Worm (Caenorhabditis elegans) whole organism, young adult: ENCODE data around the gene ZC190.6.
A peak's percentile ranks its signal among the peaks of the same experiment; 100 is the strongest.

Source experiments
- B0336.3 ChIP-seq: fragments of 200-800 bp; sonication (Bioruptor generic); IDR thresholded peaks from 2 replicates; pipeline ENCODE4 v1.3.6; 2022; ENCODE audit warnings: missing genetic modification characterization, missing compliant biosample characterization
- F57C9.4 ChIP-seq: sonication (generic microtip); optimal IDR thresholded peaks from 2 replicates; lab custom pipeline; 2017; ENCODE audit warnings: mild to moderate bottlenecking, missing genetic modification characterization, missing compliant biosample characterization
- T07F8.4 ChIP-seq: sonication (generic microtip); optimal IDR thresholded peaks from 2 replicates; lab custom pipeline; 2016; ENCODE audit warnings: mild to moderate bottlenecking, missing genetic modification characterization, moderate library complexity, missing compliant biosample characterization
- atf-7 ChIP-seq: sonication (generic microtip); optimal IDR thresholded peaks from 2 replicates; lab custom pipeline; 2017; ENCODE audit warnings: mild to moderate bottlenecking, missing genetic modification characterization, missing compliant biosample characterization
- ccch-3 ChIP-seq: fragments of 200-800 bp; sonication (Bioruptor generic); optimal IDR thresholded peaks from 2 replicates; lab custom pipeline; 2018; ENCODE audit warnings: mild to moderate bottlenecking, missing genetic modification characterization, missing compliant biosample characterization
- cebp-1 ChIP-seq, 2 experiments: fragments of 200-800 bp in 1 of 2; sonication (Bioruptor generic) in 1 of 2; sonication (generic microtip) in 1 of 2; IDR thresholded peaks in 1 of 2; optimal IDR thresholded peaks in 1 of 2; 2 replicates each; pipeline versions ENCODE4 v1.3.6 to Lab custom; 2017 to 2022; ENCODE audit warnings: missing compliant biosample characterization in 2 of 2, missing genetic modification characterization in 2 of 2, mild to moderate bottlenecking in 1 of 2, missing genetic modification reagents in 1 of 2, moderate library complexity in 1 of 2
- cebp-2 ChIP-seq: fragments of 200-800 bp; sonication (Bioruptor generic); IDR thresholded peaks from 2 replicates; pipeline ENCODE4 v1.3.6; 2022; ENCODE audit warnings: missing genetic modification characterization, missing compliant biosample characterization
- ceh-91 ChIP-seq: fragments of 200-800 bp; sonication (Bioruptor generic); IDR thresholded peaks from 2 replicates; pipeline ENCODE4 v1.3.6; 2022; ENCODE audit warnings: missing genetic modification reagents, missing genetic modification characterization, missing compliant biosample characterization
- chd-7 ChIP-seq: sonication (generic microtip); optimal IDR thresholded peaks from 2 replicates; lab custom pipeline; 2016; ENCODE audit warnings: mild to moderate bottlenecking, missing genetic modification characterization, moderate library complexity, missing compliant biosample characterization
- dox-1 ChIP-seq: fragments of 200-800 bp; sonication (Bioruptor generic); IDR thresholded peaks from 2 replicates; pipeline ENCODE4 v1.3.6; 2022; ENCODE audit warnings: missing genetic modification reagents, missing genetic modification characterization, missing compliant biosample characterization
- egl-44 ChIP-seq: fragments of 200-800 bp; sonication (Bioruptor generic); IDR thresholded peaks from 2 replicates; pipeline ENCODE4 v1.3.6; 2022; ENCODE audit warnings: missing genetic modification reagents, missing genetic modification characterization, missing compliant biosample characterization
- hmg-1.2 ChIP-seq: fragments of 200-800 bp; sonication (Bioruptor generic); IDR thresholded peaks from 2 replicates; pipeline ENCODE4 v1.3.6; 2022; ENCODE audit warnings: missing genetic modification reagents, missing genetic modification characterization, missing compliant biosample characterization
- let-607 ChIP-seq, 2 experiments: fragments of 200-800 bp in 1 of 2; sonication (Bioruptor generic) in 1 of 2; sonication (generic microtip) in 1 of 2; optimal IDR thresholded peaks; 2 replicates each; lab custom pipeline; 2016 to 2018; ENCODE audit warnings: mild to moderate bottlenecking in 2 of 2, missing compliant biosample characterization in 2 of 2, missing genetic modification characterization in 2 of 2, moderate library complexity in 2 of 2, missing genotype in 1 of 2
- lin-35 ChIP-seq, 3 experiments: fragments of 150-350 bp in 2 of 3; sonication (generic microtip) in 1 of 3; optimal IDR thresholded peaks; 2 replicates each; lab custom pipeline; 2014 to 2018; ENCODE audit warnings: missing biosample characterization in 3 of 3, missing genetic modification characterization in 3 of 3, missing genetic modification reagents in 3 of 3
- lin-40 ChIP-seq: sonication (generic microtip); optimal IDR thresholded peaks from 2 replicates; lab custom pipeline; 2016; ENCODE audit warnings: missing genetic modification characterization, mild to moderate bottlenecking, missing compliant biosample characterization, missing genotype, missing genetic modification reagents
- lin-54 ChIP-seq: fragments of 200-800 bp; sonication (Bioruptor generic); optimal IDR thresholded peaks from 2 replicates; lab custom pipeline; 2018; ENCODE audit warnings: mild to moderate bottlenecking, missing genetic modification characterization, missing compliant biosample characterization
- lsy-27 ChIP-seq: sonication (generic microtip); optimal IDR thresholded peaks from 2 replicates; lab custom pipeline; 2017; ENCODE audit warnings: missing genetic modification characterization, mild to moderate bottlenecking, missing compliant biosample characterization, antibody characterized with exemption, missing genotype, borderline replicate concordance; ENCODE audit not compliant: insufficient read depth
- madf-10 ChIP-seq: sonication (generic microtip); optimal IDR thresholded peaks from 2 replicates; lab custom pipeline; 2016; ENCODE audit warnings: mild to moderate bottlenecking, missing genetic modification characterization, missing compliant biosample characterization
- nfya-1 ChIP-seq: sonication (generic microtip); optimal IDR thresholded peaks from 2 replicates; lab custom pipeline; 2017; ENCODE audit warnings: antibody characterized with exemption, missing compliant biosample characterization, missing genetic modification characterization, borderline replicate concordance; ENCODE audit not compliant: insufficient read depth
- nhr-179 ChIP-seq: sonication (generic microtip); optimal IDR thresholded peaks from 2 replicates; lab custom pipeline; 2016; ENCODE audit warnings: mild to moderate bottlenecking, missing genetic modification characterization, missing compliant biosample characterization
- nhr-80 ChIP-seq: sonication (generic microtip); optimal IDR thresholded peaks from 2 replicates; lab custom pipeline; 2016; ENCODE audit warnings: missing genetic modification characterization, missing compliant biosample characterization
- pha-4 ChIP-seq: fragments of 150-350 bp; sonication (generic microtip); optimal IDR thresholded peaks from 2 replicates; lab custom pipeline; 2014; ENCODE audit warnings: missing biosample characterization, missing genetic modification reagents, missing genetic modification characterization
- rcor-1 ChIP-seq: fragments of 200-800 bp; sonication (Bioruptor generic); IDR thresholded peaks from 2 replicates; pipeline ENCODE4 v1.3.6; 2022; ENCODE audit warnings: missing genetic modification reagents, missing genetic modification characterization, missing compliant biosample characterization
- rec-8 ChIP-seq, 2 experiments: sonication (generic microtip); optimal IDR thresholded peaks; 2 replicates each; lab custom pipeline; 2016; ENCODE audit warnings: mild to moderate bottlenecking in 2 of 2, missing genetic modification characterization in 2 of 2, missing genetic modification reagents in 2 of 2, missing genotype in 2 of 2, missing biosample characterization in 1 of 2, missing compliant biosample characterization in 1 of 2, moderate library complexity in 1 of 2
- snpc-4 ChIP-seq, 5 experiments: fragments of 150-350 bp in 1 of 5; sonication (generic microtip) in 4 of 5; optimal IDR thresholded peaks; 2 replicates each; lab custom pipeline; 2014 to 2018; ENCODE audit warnings: missing genetic modification characterization in 5 of 5, missing biosample characterization in 3 of 5, antibody characterized with exemption in 2 of 5, mild to moderate bottlenecking in 2 of 5, missing compliant biosample characterization in 2 of 5, missing genotype in 2 of 5, moderate library complexity in 2 of 5, missing genetic modification reagents in 1 of 5
- sptf-2 ChIP-seq: fragments of 200-800 bp; sonication (Bioruptor generic); optimal IDR thresholded peaks from 2 replicates; lab custom pipeline; 2018; ENCODE audit warnings: mild to moderate bottlenecking, missing genetic modification characterization, missing compliant biosample characterization
- tbp1 ChIP-seq: fragments of 200-800 bp; sonication (Bioruptor generic); optimal IDR thresholded peaks from 2 replicates; lab custom pipeline; 2018; ENCODE audit warnings: mild to moderate bottlenecking, missing genetic modification characterization, missing compliant biosample characterization
- tbx-9 ChIP-seq: sonication (generic microtip); optimal IDR thresholded peaks from 2 replicates; lab custom pipeline; 2016; ENCODE audit warnings: borderline replicate concordance, missing genetic modification characterization, inconsistent platforms, missing compliant biosample characterization
- tlf-1 ChIP-seq: fragments of 200-800 bp; sonication (Bioruptor generic); optimal IDR thresholded peaks from 2 replicates; lab custom pipeline; 2018; ENCODE audit warnings: mild to moderate bottlenecking, missing genetic modification characterization, missing compliant biosample characterization
- unc-62 ChIP-seq: fragments of 150-350 bp; optimal IDR thresholded peaks from 2 replicates; lab custom pipeline; 2014; ENCODE audit warnings: missing biosample characterization, missing genetic modification reagents, missing genetic modification characterization
- xnd-1 ChIP-seq: sonication (generic microtip); optimal IDR thresholded peaks from 2 replicates; lab custom pipeline; 2016; ENCODE audit warnings: missing genotype, missing genetic modification reagents, missing genetic modification characterization, missing compliant biosample characterization
- zim-3 ChIP-seq: sonication (generic microtip); optimal IDR thresholded peaks from 2 replicates; lab custom pipeline; 2017; ENCODE audit warnings: mild to moderate bottlenecking, missing genetic modification characterization, moderate library complexity, missing compliant biosample characterization
- ztf-22 ChIP-seq: fragments of 200-800 bp; sonication (Bioruptor generic); optimal IDR thresholded peaks from 2 replicates; lab custom pipeline; 2018; ENCODE audit warnings: mild to moderate bottlenecking, missing genetic modification characterization, moderate library complexity, missing compliant biosample characterization
- ztf-26 ChIP-seq: sonication (generic microtip); optimal IDR thresholded peaks from 2 replicates; lab custom pipeline; 2017; ENCODE audit warnings: missing genetic modification characterization, missing compliant biosample characterization

ZC190.6 gene

DNA sequence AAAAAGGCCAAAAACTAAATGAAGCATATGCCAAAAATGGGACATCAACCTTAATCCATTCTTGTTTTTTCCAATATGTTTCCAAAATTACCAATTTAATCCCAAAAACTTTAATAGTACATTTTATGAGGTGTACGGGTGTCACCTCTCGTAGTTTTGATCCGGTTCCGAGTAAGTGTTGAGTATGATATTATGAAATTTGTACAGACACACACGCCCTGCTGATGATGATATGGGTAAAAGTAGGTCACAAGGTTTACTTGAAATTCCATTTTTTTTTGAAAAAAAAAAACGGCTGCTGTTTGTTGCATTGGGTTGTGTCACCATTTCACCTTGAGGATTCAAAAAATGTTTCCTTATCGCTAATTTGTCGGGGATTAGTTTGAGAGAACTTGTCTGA, 19.2 kb downstream of the ZC190.6 start:
- TF ChIP-seq cebp-2 (GFP tag; lab: Robert Waterston, UW) (no peak), cebp-1 (GFP tag; IDR thresholded peaks at IDR 0.05; lab: Robert Waterston, UW) (peak; percentile 69; the same call in 1 of the 2 replicates), cebp-1 (tag; optimal IDR thresholded peaks at IDR 0.05; lab: Kevin White, UChicago) (peak; percentile 75), zim-3 (tag; lab: Kevin White, UChicago) (no peak)

DNA sequence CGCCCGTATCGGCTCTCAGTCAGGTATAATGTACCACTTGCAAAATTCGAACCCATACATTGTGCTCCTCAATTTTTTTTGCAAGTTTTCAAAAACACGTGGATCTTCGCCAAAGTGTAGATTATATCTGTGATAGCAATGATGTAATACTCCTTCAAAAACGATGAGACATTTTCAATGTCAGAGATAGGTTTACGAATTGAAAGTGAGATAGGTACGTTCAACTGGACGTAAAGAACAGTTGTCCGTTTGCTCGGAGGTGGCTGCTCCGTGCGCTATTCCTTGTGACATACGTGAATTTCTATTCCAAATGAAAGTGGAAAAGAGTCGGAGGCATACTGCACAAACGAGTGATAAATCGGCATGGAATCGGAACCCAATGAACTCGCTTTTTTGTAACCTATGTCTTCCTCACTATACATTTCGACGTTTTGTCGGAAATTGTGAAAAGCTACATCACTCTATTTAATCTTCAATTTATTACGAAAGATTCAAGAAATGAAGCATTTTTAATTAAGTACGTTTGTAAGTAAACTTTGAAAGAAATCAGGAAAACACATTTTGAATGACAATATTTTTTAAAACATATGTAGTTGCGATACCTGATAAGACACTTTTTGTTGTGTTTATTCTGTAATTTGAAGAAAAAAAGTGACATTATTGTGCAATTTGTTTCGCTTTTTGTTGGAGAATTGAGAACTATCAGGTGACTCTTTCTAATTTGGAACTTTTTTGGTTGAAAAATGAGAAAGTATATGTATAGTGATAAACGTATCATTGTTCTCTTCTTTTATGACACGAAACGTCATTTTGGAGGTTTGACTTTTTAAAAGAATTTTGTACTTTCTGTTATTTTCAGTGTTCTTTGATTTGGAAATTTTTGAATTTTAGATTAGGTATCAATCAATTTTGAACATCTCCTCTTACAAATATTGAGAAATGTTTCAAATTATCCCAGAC, 22.4 kb downstream of the ZC190.6 start:
- TF ChIP-seq F57C9.4 (tag; lab: Kevin White, UChicago) (no peak), madf-10 (tag; lab: Kevin White, UChicago) (no peak), lin-35 (GFP tag; optimal IDR thresholded peaks at IDR 0.05; lab: Kevin White, UChicago) (no peak), nhr-80 (tag; lab: Kevin White, UChicago) (peak; percentile 68), T07F8.4 (tag; lab: Kevin White, UChicago) (no peak), atf-7 (tag; lab: Kevin White, UChicago) (no peak), nhr-179 (no peak), xnd-1 (tag; lab: Kevin White, UChicago) (no peak), tbx-9 (tag; lab: Kevin White, UChicago) (no peak), lsy-27 (tag; lab: Kevin White, UChicago) (no peak), unc-62 (GFP tag; lab: Kevin White, UChicago) (peak; percentile 61), cebp-1 (GFP tag; IDR thresholded peaks at IDR 0.05; lab: Robert Waterston, UW) (no peak), cebp-1 (tag; optimal IDR thresholded peaks at IDR 0.05; lab: Kevin White, UChicago) (peak; percentile 32), hmg-1.2 (no peak), lin-54 (no peak), rec-8 (tag; optimal IDR thresholded peaks at IDR 0.05; lab: Kevin White, UChicago) (no peak)

DNA sequence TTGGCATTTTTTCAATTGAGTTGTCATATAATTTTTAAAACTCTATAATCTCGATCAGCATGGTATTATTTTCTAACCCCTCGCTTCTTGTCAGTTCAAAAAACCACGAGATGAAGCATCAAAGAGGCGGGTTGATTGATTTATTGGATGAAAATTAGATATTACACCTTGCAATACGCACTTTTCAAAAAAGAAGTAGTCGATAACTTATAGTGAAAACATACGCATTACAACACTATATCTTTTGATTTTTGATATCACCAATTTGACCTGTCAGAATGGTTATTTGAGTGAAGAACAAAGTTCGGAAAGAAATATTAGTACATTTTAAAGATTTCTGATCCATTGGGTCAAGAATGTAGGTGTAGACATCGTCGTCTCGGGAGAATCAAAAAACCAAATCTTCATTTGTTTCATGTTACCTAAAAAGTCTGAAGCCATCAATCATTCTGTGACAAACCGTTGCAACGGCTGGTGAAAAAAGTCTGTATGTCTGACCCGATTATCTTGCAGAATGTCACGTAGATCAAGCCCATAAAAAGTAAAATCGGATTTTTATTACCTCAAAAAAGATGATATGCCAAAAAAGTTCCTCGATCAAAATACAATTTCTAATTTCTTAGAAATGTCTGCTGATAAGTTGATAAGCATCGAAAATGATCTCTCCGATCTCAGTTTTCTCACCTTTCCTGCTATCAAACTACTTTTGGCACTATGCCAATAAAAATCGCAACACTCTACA, 23.8 kb downstream of the ZC190.6 start:
- TF ChIP-seq ztf-22 (GFP tag; lab: Kevin White, UChicago) (no peak), ztf-26 (peak; percentile 1), tbp1 (GFP tag; lab: Kevin White, UChicago) (no peak), nhr-80 (tag; lab: Kevin White, UChicago) (peak; percentile 42)

DNA sequence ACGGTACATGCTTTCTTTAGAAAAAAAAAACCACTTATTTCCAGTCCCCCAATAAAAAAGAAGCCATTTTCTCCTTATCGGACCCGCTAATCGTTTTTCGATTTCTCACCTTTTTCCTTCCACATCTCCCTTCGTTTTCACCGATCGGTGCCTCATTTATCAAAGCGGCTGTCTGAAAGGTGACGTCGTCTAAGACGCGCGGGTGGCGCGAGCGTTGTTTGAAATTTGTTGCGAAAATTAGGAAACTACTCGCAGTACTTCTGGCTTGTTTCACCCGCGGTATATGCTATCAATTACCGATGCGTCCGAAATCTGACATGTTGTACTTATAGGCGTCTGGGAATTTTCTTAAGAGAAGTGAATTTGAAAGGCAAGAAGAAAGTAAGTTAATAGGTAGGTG, 24.9 kb downstream of the ZC190.6 start:
- TF ChIP-seq nfya-1 = no peak
- TF ChIP-seq ceh-91 (GFP tag; lab: Robert Waterston, UW) = no peak

DNA sequence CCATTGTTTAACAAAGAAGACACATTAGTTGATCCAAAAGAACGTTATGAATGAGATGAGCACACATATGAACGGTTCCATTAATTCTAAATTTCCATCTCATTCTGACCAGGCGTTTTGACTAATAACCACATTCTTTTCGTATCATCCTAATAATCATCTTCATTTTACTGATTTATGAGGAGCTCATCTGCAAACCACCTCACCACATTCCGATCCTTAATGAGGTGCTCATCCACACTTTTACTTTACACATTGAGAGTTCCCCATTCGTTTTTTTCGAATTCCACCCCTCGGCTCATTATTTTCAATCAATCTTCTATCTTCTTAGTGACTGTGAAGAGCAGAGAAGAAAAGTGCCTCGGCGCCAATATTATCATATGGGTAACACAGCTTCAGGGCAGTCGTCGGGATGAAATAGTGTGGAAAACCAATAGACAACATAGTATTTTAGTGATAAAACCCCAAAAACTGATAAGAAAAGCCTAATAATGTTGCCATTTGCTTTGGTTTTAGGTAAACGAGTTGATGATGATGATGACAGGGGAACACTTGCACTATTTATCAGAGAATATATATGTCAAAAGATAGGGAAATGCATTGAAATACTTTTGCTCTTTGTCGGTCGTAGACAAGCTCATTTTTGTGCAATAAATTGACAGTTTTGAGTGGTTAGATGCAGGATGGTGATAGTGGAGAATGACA, 25.9 kb downstream of the ZC190.6 start:
- TF ChIP-seq chd-7 (tag; lab: Kevin White, UChicago) = peak; percentile 67
- peak; percentile 60; the same call in 1 of the 2 replicates for TF ChIP-seq egl-44 (GFP tag; lab: Robert Waterston, UW)
- TF ChIP-seq madf-10 (tag; lab: Kevin White, UChicago) = peak; percentile 58
- TF ChIP-seq snpc-4 (GFP tag; optimal IDR thresholded peaks at IDR 0.05; lab: Kevin White, UChicago) = no peak
- TF ChIP-seq snpc-4 (tag; optimal IDR thresholded peaks at IDR 0.05; lab: Kevin White, UChicago) = peak in 2 of 4 experiments; percentile 18 to 29
- TF ChIP-seq nhr-80 (tag; lab: Kevin White, UChicago) = peak; percentile 100
- TF ChIP-seq sptf-2 (GFP tag; lab: Kevin White, UChicago) = peak; percentile 46
- peak; percentile 75 for TF ChIP-seq dox-1 (GFP tag; lab: Robert Waterston, UW)
- peak; percentile 59 for TF ChIP-seq pha-4 (tag; lab: Kevin White, UChicago)
- TF ChIP-seq rcor-1 (GFP tag; lab: Robert Waterston, UW) = no peak
- peak; percentile 96 for TF ChIP-seq atf-7 (tag; lab: Kevin White, UChicago)
- TF ChIP-seq B0336.3 = peak; percentile 56; the same call in 1 of the 2 replicates
- TF ChIP-seq tlf-1 = peak; percentile 58
- TF ChIP-seq let-607 (tag; optimal IDR thresholded peaks at IDR 0.05; lab: Kevin White, UChicago) = peak; percentile 68 to 88
- TF ChIP-seq ccch-3 (GFP tag; lab: Kevin White, UChicago) = no peak
- peak; percentile 56 for TF ChIP-seq lin-40
- peak; percentile 47 for TF ChIP-seq tbp1 (GFP tag; lab: Kevin White, UChicago)
